Fruit fly (Drosophila melanogaster): ENCODE results near the gene CG14424.

The CG14424 gene

dm6 chrX:2941108-2941507 is 14.1 kb upstream of the CG14424 start, which contains the start of gene CG14421:
CG14421 (plus strand) TSS chrX:2941408.
- TF ChIP-seq Myc (optimal IDR thresholded peaks at IDR 0.05) (no peak), ttk (optimal IDR thresholded peaks at IDR 0.05) (no peak), Sin3A (optimal IDR thresholded peaks at IDR 0.05) (no peak), psq (optimal IDR thresholded peaks at IDR 0.05) (no peak), h (optimal IDR thresholded peaks at IDR 0.05) (no peak), insv (optimal IDR thresholded peaks at IDR 0.05) (no peak)

dm6 chrX:2938556-2938955 is 11.5 kb upstream of the CG14424 start, which contains the start of gene CG14420:
CG14420 (plus strand) TSS chrX:2938856.
- TF ChIP-seq insv (optimal IDR thresholded peaks at IDR 0.05), result no peak
- no peak for TF ChIP-seq Myc (optimal IDR thresholded peaks at IDR 0.05)

- TF ChIP-seq Myc (optimal IDR thresholded peaks at IDR 0.05) (no peak), psq (optimal IDR thresholded peaks at IDR 0.05) (no peak)
These were observed 9.7 kb upstream of the CG14424 start, which contains the start of gene CG3598 for dm6 chrX:2936727-2937126. CG3598 (plus strand) TSS chrX:2937027.

dm6 chrX:2934827-2935226 is 7.8 kb upstream of the CG14424 start, which contains the start of gene CG3592:
CG3592 (plus strand) TSS chrX:2935127.
- TF ChIP-seq h (optimal IDR thresholded peaks at IDR 0.05) (no peak), Myc (optimal IDR thresholded peaks at IDR 0.05) (no peak), Sin3A (optimal IDR thresholded peaks at IDR 0.05) (no peak), ttk (optimal IDR thresholded peaks at IDR 0.05) (no peak), psq (optimal IDR thresholded peaks at IDR 0.05) (no peak), insv (optimal IDR thresholded peaks at IDR 0.05) (no peak)

dm6 chrX:2929496-2929895 is 2.4 kb upstream of the CG14424 start, which contains the start of gene CG32793:
CG32793 (plus strand) TSS chrX:2929796.
- TF ChIP-seq h (optimal IDR thresholded peaks at IDR 0.05) (no peak), Sin3A (optimal IDR thresholded peaks at IDR 0.05) (no peak), insv (optimal IDR thresholded peaks at IDR 0.05) (no peak), psq (optimal IDR thresholded peaks at IDR 0.05) (no peak), Myc (optimal IDR thresholded peaks at IDR 0.05) (no peak), ttk (optimal IDR thresholded peaks at IDR 0.05) (no peak)

- TF ChIP-seq Sin3A (optimal IDR thresholded peaks at IDR 0.05), result no peak
These were observed 7.3 kb downstream of the CG14424 start, which contains the start of gene CG3588 for dm6 chrX:2919742-2920141. CG3588 (plus strand) TSS chrX:2919770.

dm6 chrX:2918551-2918950 is 8.5 kb downstream of the CG14424 start:
- TF ChIP-seq Myc (optimal IDR thresholded peaks at IDR 0.05) (no peak), h (optimal IDR thresholded peaks at IDR 0.05) (no peak), psq (optimal IDR thresholded peaks at IDR 0.05) (no peak), ttk (optimal IDR thresholded peaks at IDR 0.05) (no peak), insv (optimal IDR thresholded peaks at IDR 0.05) (no peak), Sin3A (optimal IDR thresholded peaks at IDR 0.05) (no peak)

- TF ChIP-seq Myc (optimal IDR thresholded peaks at IDR 0.05), result no peak
- no peak for TF ChIP-seq insv (optimal IDR thresholded peaks at IDR 0.05)
These were observed 11.9 kb downstream of the CG14424 start for dm6 chrX:2915108-2915507.

dm6 chrX:2914091-2914490 is 13.0 kb downstream of the CG14424 start:
- TF ChIP-seq insv (optimal IDR thresholded peaks at IDR 0.05), result no peak
- TF ChIP-seq ttk (optimal IDR thresholded peaks at IDR 0.05), result no peak
- no peak for TF ChIP-seq h (optimal IDR thresholded peaks at IDR 0.05)
- no peak for TF ChIP-seq psq (optimal IDR thresholded peaks at IDR 0.05)
- TF ChIP-seq Myc (optimal IDR thresholded peaks at IDR 0.05), result no peak
- TF ChIP-seq Sin3A (optimal IDR thresholded peaks at IDR 0.05), result no peak

- TF ChIP-seq ttk (optimal IDR thresholded peaks at IDR 0.05) (no peak), Sin3A (optimal IDR thresholded peaks at IDR 0.05) (no peak), insv (optimal IDR thresholded peaks at IDR 0.05) (no peak), h (optimal IDR thresholded peaks at IDR 0.05) (no peak), Myc (optimal IDR thresholded peaks at IDR 0.05) (no peak), psq (optimal IDR thresholded peaks at IDR 0.05) (no peak)
These were observed 14.5 kb downstream of the CG14424 start for dm6 chrX:2912581-2912980.

dm6 chrX:2907105-2907694 is 19.9 kb downstream of the CG14424 start:
- TF ChIP-seq Myc (optimal IDR thresholded peaks at IDR 0.05) (no peak), psq (optimal IDR thresholded peaks at IDR 0.05) (no peak), insv (optimal IDR thresholded peaks at IDR 0.05) (no peak), ttk (optimal IDR thresholded peaks at IDR 0.05) (no peak), h (optimal IDR thresholded peaks at IDR 0.05) (no peak)

dm6 chrX:2890468-2890867 is 36.6 kb downstream of the CG14424 start, which contains the start of gene CG3526:
CG3526 (plus strand) TSS chrX:2890768.
- TF ChIP-seq psq (optimal IDR thresholded peaks at IDR 0.05) (no peak), h (optimal IDR thresholded peaks at IDR 0.05) (no peak), ttk (optimal IDR thresholded peaks at IDR 0.05) (no peak), Sin3A (optimal IDR thresholded peaks at IDR 0.05) (no peak), Myc (optimal IDR thresholded peaks at IDR 0.05) (no peak), insv (optimal IDR thresholded peaks at IDR 0.05) (no peak)

dm6 chrX:2888211-2888610 is 38.8 kb downstream of the CG14424 start:
- TF ChIP-seq psq (optimal IDR thresholded peaks at IDR 0.05), result no peak
- TF ChIP-seq h (optimal IDR thresholded peaks at IDR 0.05), result no peak
- no peak for TF ChIP-seq Sin3A (optimal IDR thresholded peaks at IDR 0.05)
- TF ChIP-seq Myc (optimal IDR thresholded peaks at IDR 0.05), result no peak
- TF ChIP-seq insv (optimal IDR thresholded peaks at IDR 0.05), result no peak
- no peak for TF ChIP-seq ttk (optimal IDR thresholded peaks at IDR 0.05)
